Worm (Caenorhabditis elegans) whole organism, young adult: Measurements from ENCODE around the gene F58B6.1.

ENCODE experiments used
- ceh-100 ChIP-seq: fragments of 200-800 bp; sonication (Bioruptor generic); IDR thresholded peaks from 2 replicates; pipeline ENCODE4 v1.3.6; 2022; ENCODE audit warnings: missing genetic modification reagents, missing genetic modification characterization, missing compliant biosample characterization
- efl-1 ChIP-seq: fragments of 150-350 bp; optimal IDR thresholded peaks from 2 replicates; lab custom pipeline; 2014; ENCODE audit warnings: missing biosample characterization, missing genetic modification reagents, missing genetic modification characterization
- lin-35 ChIP-seq, 3 experiments: fragments of 150-350 bp in 2 of 3; sonication (generic microtip) in 1 of 3; optimal IDR thresholded peaks; 2 replicates each; lab custom pipeline; 2014 to 2018; ENCODE audit warnings: missing biosample characterization in 3 of 3, missing genetic modification characterization in 3 of 3, missing genetic modification reagents in 3 of 3
- lir-1 ChIP-seq: fragments of 200-800 bp; sonication (Bioruptor generic); conservative IDR thresholded peaks from 2 replicates; pipeline ENCODE4 v1.3.6; 2022; ENCODE audit warnings: missing genetic modification reagents, missing genetic modification characterization, missing compliant biosample characterization
- rec-8 ChIP-seq, 2 experiments: sonication (generic microtip); optimal IDR thresholded peaks; 2 replicates each; lab custom pipeline; 2016; ENCODE audit warnings: mild to moderate bottlenecking in 2 of 2, missing genetic modification characterization in 2 of 2, missing genetic modification reagents in 2 of 2, missing genotype in 2 of 2, missing biosample characterization in 1 of 2, missing compliant biosample characterization in 1 of 2, moderate library complexity in 1 of 2
- snpc-4 ChIP-seq, 5 experiments: fragments of 150-350 bp in 1 of 5; sonication (generic microtip) in 4 of 5; optimal IDR thresholded peaks; 2 replicates each; lab custom pipeline; 2014 to 2018; ENCODE audit warnings: missing genetic modification characterization in 5 of 5, missing biosample characterization in 3 of 5, antibody characterized with exemption in 2 of 5, mild to moderate bottlenecking in 2 of 5, missing compliant biosample characterization in 2 of 5, missing genotype in 2 of 5, moderate library complexity in 2 of 5, missing genetic modification reagents in 1 of 5
- unc-62 ChIP-seq: fragments of 150-350 bp; optimal IDR thresholded peaks from 2 replicates; lab custom pipeline; 2014; ENCODE audit warnings: missing biosample characterization, missing genetic modification reagents, missing genetic modification characterization
- ztf-22 ChIP-seq: fragments of 200-800 bp; sonication (Bioruptor generic); optimal IDR thresholded peaks from 2 replicates; lab custom pipeline; 2018; ENCODE audit warnings: mild to moderate bottlenecking, missing genetic modification characterization, moderate library complexity, missing compliant biosample characterization

DNA sequence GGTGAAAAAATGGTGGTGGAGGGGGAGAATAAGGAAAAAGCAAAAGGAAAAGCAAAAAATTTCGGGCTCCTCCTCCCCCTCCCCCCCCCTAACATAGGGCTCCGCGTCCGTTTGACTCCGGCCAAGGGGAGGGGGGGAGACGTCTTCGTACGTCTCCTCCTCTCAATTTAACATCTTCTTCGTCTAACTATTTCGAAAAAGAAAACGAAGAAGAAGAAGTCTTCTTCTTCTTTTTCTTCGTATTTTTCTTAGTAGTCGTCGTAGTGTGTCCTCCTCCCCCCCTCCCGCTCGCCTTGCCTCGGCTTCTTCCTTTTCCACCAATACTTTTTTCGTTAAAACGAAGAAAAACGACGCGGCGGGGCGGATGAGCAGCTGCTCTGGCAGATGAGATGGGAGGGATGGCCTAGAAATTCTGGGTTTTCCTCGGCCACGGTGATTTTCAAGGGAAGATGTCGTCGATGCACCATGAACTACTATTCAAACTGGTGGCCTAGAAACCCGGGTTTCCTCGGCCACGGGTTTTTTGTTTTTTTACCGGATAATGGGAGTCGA is 21.2 kb upstream of the F58B6.1 start:
- TF ChIP-seq lir-1 (no peak), lin-35 (GFP tag; optimal IDR thresholded peaks at IDR 0.05; lab: Kevin White, UChicago) (no peak), unc-62 (GFP tag; lab: Kevin White, UChicago) (no peak), ceh-100 (no peak), snpc-4 (GFP tag; optimal IDR thresholded peaks at IDR 0.05; lab: Kevin White, UChicago) (no peak), snpc-4 (tag; optimal IDR thresholded peaks at IDR 0.05; lab: Kevin White, UChicago) (no peak), efl-1 (GFP tag; lab: Kevin White, UChicago) (no peak), ztf-22 (GFP tag; lab: Kevin White, UChicago) (no peak), rec-8 (tag; optimal IDR thresholded peaks at IDR 0.05; lab: Kevin White, UChicago) (no peak)
